Worm (Caenorhabditis elegans) whole organism, L3 larva: ENCODE data around the gene srh-270.
A peak's percentile ranks its signal among the peaks of the same experiment; 100 is the strongest.

ENCODE experiments used
- ZK546.5 ChIP-seq: sonication (generic microtip); optimal IDR thresholded peaks from 2 replicates; lab custom pipeline; 2017; ENCODE audit warnings: missing biosample characterization, missing genetic modification characterization
- egl-27 ChIP-seq: sonication (generic microtip); optimal IDR thresholded peaks from 4 replicates; lab custom pipeline; 2017; ENCODE audit warnings: missing biosample characterization, missing genetic modification reagents, missing genetic modification characterization
- elt-2 ChIP-seq: sonication (generic microtip); optimal IDR thresholded peaks from 2 replicates; lab custom pipeline; 2016; ENCODE audit warnings: missing genetic modification reagents, mild to moderate bottlenecking, missing genetic modification characterization, missing compliant biosample characterization
- elt-3 ChIP-seq, 3 experiments: fragments of 150-350 bp in 1 of 3; sonication (generic microtip) in 2 of 3; optimal IDR thresholded peaks; 2 replicates in 2 of 3; 4 replicates in 1 of 3; lab custom pipeline; 2014 to 2017; ENCODE audit warnings: missing biosample characterization in 3 of 3, missing genetic modification characterization in 3 of 3
- fos-1 ChIP-seq: fragments of 150-350 bp; optimal IDR thresholded peaks from 2 replicates; lab custom pipeline; 2014; ENCODE audit warnings: missing biosample characterization, missing genetic modification characterization
- nhr-12 ChIP-seq: fragments of 150-350 bp; optimal IDR thresholded peaks from 2 replicates; lab custom pipeline; 2014; ENCODE audit warnings: missing biosample characterization, missing genetic modification characterization
- nhr-25 ChIP-seq: sonication (generic microtip); optimal IDR thresholded peaks from 2 replicates; lab custom pipeline; 2017; ENCODE audit warnings: missing biosample characterization, missing genetic modification characterization
- nhr-43 ChIP-seq: sonication (generic microtip); optimal IDR thresholded peaks from 2 replicates; lab custom pipeline; 2016; ENCODE audit warnings: mild to moderate bottlenecking, missing genetic modification characterization, missing compliant biosample characterization; ENCODE audit not compliant: poor library complexity, severe bottlenecking
- nhr-67 ChIP-seq: fragments of 150-350 bp; optimal IDR thresholded peaks from 2 replicates; lab custom pipeline; 2014; ENCODE audit warnings: missing biosample characterization, missing genetic modification characterization
- pqm-1 ChIP-seq: fragments of 150-350 bp; optimal IDR thresholded peaks from 2 replicates; lab custom pipeline; 2017; ENCODE audit warnings: missing biosample characterization, missing genetic modification characterization, inconsistent platforms
- skn-1 ChIP-seq: fragments of 150-350 bp; optimal IDR thresholded peaks from 2 replicates; lab custom pipeline; 2014; ENCODE audit warnings: missing biosample characterization, missing genetic modification characterization
- snpc-4 ChIP-seq: fragments of 150-350 bp; optimal IDR thresholded peaks from 2 replicates; lab custom pipeline; 2014; ENCODE audit warnings: missing biosample characterization, missing genetic modification characterization

Gene srh-270

DNA sequence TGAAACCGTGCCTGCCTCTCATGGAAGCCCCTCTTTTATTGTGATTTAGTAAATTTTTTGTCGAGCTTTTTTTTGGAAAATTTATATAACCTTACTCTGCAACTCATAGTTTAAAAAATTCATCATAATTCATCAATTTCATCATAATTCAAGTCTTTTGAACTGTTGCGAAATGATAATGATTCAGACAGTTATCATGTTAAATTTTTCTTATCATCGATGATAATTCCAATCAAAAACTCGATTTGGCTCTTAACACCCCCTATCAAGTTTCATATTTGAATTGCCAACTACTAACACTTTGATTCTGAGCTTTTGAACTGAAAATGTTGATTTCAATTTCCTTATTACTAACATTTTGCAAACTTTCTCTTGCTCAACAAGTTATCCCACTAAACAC lies 51.2 kb downstream of the srh-270 start, which contains the start of gene F54E2.1:
TSS of gene F54E2.1 (plus strand) at position 235 of the 400 bp plus-strand sequence.
- TF ChIP-seq pqm-1 (peak; percentile 94), snpc-4 (tag; lab: Kevin White, UChicago) (no peak), elt-2 (peak; percentile 95), skn-1 (tag; lab: Kevin White, UChicago) (no peak), ZK546.5 (no peak), nhr-43 (no peak), nhr-12 (no peak), fos-1 (peak; percentile 64), elt-3 (tag; optimal IDR thresholded peaks at IDR 0.05; lab: Kevin White, UChicago) (no peak), nhr-25 (tag; lab: Kevin White, UChicago) (no peak), egl-27 (tag; lab: Kevin White, UChicago) (no peak), nhr-67 (tag; lab: Kevin White, UChicago) (no peak)
